Worm (Caenorhabditis elegans) whole organism, early embryonic: ENCODE measurements around the gene col-81.

Experiments
- B0310.2 ChIP-seq: sonication (generic microtip); optimal IDR thresholded peaks from 2 replicates; lab custom pipeline; 2016; ENCODE audit warnings: mild to moderate bottlenecking, missing genetic modification characterization, missing compliant biosample characterization
- aly-1 ChIP-seq: sonication (generic microtip); optimal IDR thresholded peaks from 2 replicates; lab custom pipeline; 2016; ENCODE audit warnings: missing genetic modification characterization, missing compliant biosample characterization
- ama-1 ChIP-seq: fragments of 150-350 bp; optimal IDR thresholded peaks from 2 replicates; lab custom pipeline; 2014
- ceh-13 ChIP-seq: fragments of 200-800 bp; sonication (Bioruptor generic); optimal IDR thresholded peaks from 2 replicates; lab custom pipeline; 2018; ENCODE audit warnings: mild to moderate bottlenecking, missing genetic modification characterization, missing compliant biosample characterization
- ets-7 ChIP-seq: sonication (generic microtip); optimal IDR thresholded peaks from 2 replicates; lab custom pipeline; 2016; ENCODE audit warnings: missing genotype, missing genetic modification characterization, missing compliant biosample characterization
- flt-1 ChIP-seq: fragments of 200-800 bp; sonication (Bioruptor generic); IDR thresholded peaks from 2 replicates; pipeline ENCODE4 v1.3.6; 2022; ENCODE audit warnings: missing genetic modification characterization, missing compliant biosample characterization
- hmbx-1 ChIP-seq: sonication (generic microtip); optimal IDR thresholded peaks from 2 replicates; lab custom pipeline; 2016; ENCODE audit warnings: mild to moderate bottlenecking, missing genetic modification characterization, missing compliant biosample characterization
- hnd-1 ChIP-seq: sonication (generic microtip); optimal IDR thresholded peaks from 2 replicates; lab custom pipeline; 2016; ENCODE audit warnings: missing genetic modification characterization, missing compliant biosample characterization
- pes-1 ChIP-seq: fragments of 200-800 bp; sonication (Bioruptor generic); IDR thresholded peaks from 2 replicates; pipeline ENCODE4 v1.3.6; 2022; ENCODE audit warnings: missing genetic modification reagents, missing genetic modification characterization, missing compliant biosample characterization
- scrt-1 ChIP-seq: fragments of 200-800 bp; sonication (Bioruptor generic); IDR thresholded peaks from 2 replicates; pipeline ENCODE4 v1.3.6; 2022; ENCODE audit warnings: missing genetic modification characterization, missing compliant biosample characterization
- sea-1 ChIP-seq: fragments of 200-800 bp; sonication (Bioruptor generic); conservative IDR thresholded peaks from 2 replicates; pipeline ENCODE4 v1.3.6; 2022; ENCODE audit warnings: missing genetic modification characterization, missing compliant biosample characterization
- tbx-11 ChIP-seq: fragments of 200-800 bp; sonication (Bioruptor generic); IDR thresholded peaks from 2 replicates; pipeline ENCODE4 v1.3.6; 2022; ENCODE audit warnings: missing genetic modification characterization, missing compliant biosample characterization
- tra-4 ChIP-seq: sonication (generic microtip); optimal IDR thresholded peaks from 2 replicates; lab custom pipeline; 2017; ENCODE audit warnings: missing genetic modification characterization, missing compliant biosample characterization

DNA sequence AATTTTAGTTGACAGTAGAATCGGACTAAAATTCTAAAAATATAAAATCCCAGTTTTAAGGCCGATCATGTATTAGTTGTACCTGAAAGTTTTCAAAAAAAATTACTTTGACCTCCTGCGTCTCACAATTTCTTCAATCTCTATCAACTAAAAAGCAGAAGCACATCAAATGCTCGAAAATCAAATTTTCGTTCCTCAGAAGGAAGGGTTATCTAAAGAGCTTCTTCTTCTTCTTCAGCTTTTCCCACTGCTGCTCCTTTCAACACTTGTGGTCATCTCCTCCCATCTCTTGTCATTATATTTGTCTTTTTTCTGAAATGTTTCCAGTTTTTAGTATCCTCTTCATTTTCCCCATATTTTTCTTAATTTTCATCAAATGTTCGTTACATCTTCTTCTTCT lies 48.8 kb downstream of the col-81 start:
- TF ChIP-seq ama-1 = no peak
- no peak for TF ChIP-seq aly-1
- TF ChIP-seq B0310.2 = no peak
- no peak for TF ChIP-seq tbx-11 (GFP tag; lab: Robert Waterston, UW)
- TF ChIP-seq ets-7 = no peak
- no peak for TF ChIP-seq scrt-1 (GFP tag; lab: Robert Waterston, UW)
- no peak for TF ChIP-seq hmbx-1
- TF ChIP-seq hnd-1 = no peak
- no peak for TF ChIP-seq tra-4 (tag; lab: Kevin White, UChicago)
- no peak for TF ChIP-seq pes-1 (GFP tag; lab: Robert Waterston, UW)
- no peak for TF ChIP-seq sea-1 (GFP tag; lab: Robert Waterston, UW)
- no peak for TF ChIP-seq flt-1 (GFP tag; lab: Robert Waterston, UW)
- TF ChIP-seq ceh-13 (GFP tag; lab: Kevin White, UChicago) = no peak
